Fruit fly (Drosophila melanogaster): ENCODE results near the gene swa.
A peak's percentile ranks its signal among the peaks of the same experiment; 100 is the strongest.

Gene swa

dm6 chrX:6343323-6343722 is 22.2 kb downstream of the swa start:
- TF ChIP-seq h (GFP tag; optimal IDR thresholded peaks at IDR 0.05), result peak; percentile 30
- TF ChIP-seq Hr78 (GFP tag; optimal IDR thresholded peaks at IDR 0.05), result no peak
- TF ChIP-seq HLH106 (tag; optimal IDR thresholded peaks at IDR 0.05), result peak; percentile 33
- no peak for TF ChIP-seq Dfd (GFP tag; optimal IDR thresholded peaks at IDR 0.05)
- peak in 1 of 2 experiments; percentile 58 for TF ChIP-seq foxo (GFP tag; optimal IDR thresholded peaks at IDR 0.05)
- TF ChIP-seq usp (GFP tag; optimal IDR thresholded peaks at IDR 0.05), result no peak
- no peak for TF ChIP-seq Hr83 (GFP tag; optimal IDR thresholded peaks at IDR 0.05; ENCODE audit: poor library complexity, severe bottlenecking)
- TF ChIP-seq dmrt93B (GFP tag; optimal IDR thresholded peaks at IDR 0.05), result no peak
- no peak for TF ChIP-seq Hnf4 (GFP tag; optimal IDR thresholded peaks at IDR 0.05)
- peak; percentile 40 for TF ChIP-seq sage (GFP tag; optimal IDR thresholded peaks at IDR 0.05)
- peak; percentile 22 for TF ChIP-seq OdsH (GFP tag; optimal IDR thresholded peaks at IDR 0.05)

- TF ChIP-seq HLH106 (tag; optimal IDR thresholded peaks at IDR 0.05) (no peak), h (GFP tag; optimal IDR thresholded peaks at IDR 0.05) (no peak), tai (GFP tag; optimal IDR thresholded peaks at IDR 0.05) (no peak), Mio (GFP tag; optimal IDR thresholded peaks at IDR 0.05) (no peak), Sp1 (GFP tag; optimal IDR thresholded peaks at IDR 0.05) (no peak), woc (GFP tag; optimal IDR thresholded peaks at IDR 0.05) (no peak), Hnf4 (GFP tag; optimal IDR thresholded peaks at IDR 0.05) (no peak), rgr (GFP tag; optimal IDR thresholded peaks at IDR 0.05) (no peak), psq (GFP tag; optimal IDR thresholded peaks at IDR 0.05) (peak; percentile 43), sage (GFP tag; optimal IDR thresholded peaks at IDR 0.05) (no peak), Rel (GFP tag; optimal IDR thresholded peaks at IDR 0.05) (no peak), Rel (tag; optimal IDR thresholded peaks at IDR 0.05) (peak; percentile 7), brk (GFP tag; optimal IDR thresholded peaks at IDR 0.05) (no peak)
These were observed 23.8 kb downstream of the swa start for dm6 chrX:6341678-6342077.

- peak in 1 of 2 experiments; percentile 78 for TF ChIP-seq foxo (GFP tag; optimal IDR thresholded peaks at IDR 0.05)
- TF ChIP-seq Hr78 (GFP tag; optimal IDR thresholded peaks at IDR 0.05), result no peak
- no peak for TF ChIP-seq CG32264 (GFP tag; optimal IDR thresholded peaks at IDR 0.05)
- peak; percentile 75 for TF ChIP-seq h (GFP tag; optimal IDR thresholded peaks at IDR 0.05)
- no peak for TF ChIP-seq jim (GFP tag; optimal IDR thresholded peaks at IDR 0.05)
- TF ChIP-seq Hr83 (GFP tag; optimal IDR thresholded peaks at IDR 0.05; ENCODE audit: poor library complexity, severe bottlenecking), result no peak
- TF ChIP-seq dmrt93B (GFP tag; optimal IDR thresholded peaks at IDR 0.05), result peak; percentile 85
- TF ChIP-seq Vsx2 (GFP tag; optimal IDR thresholded peaks at IDR 0.05; ENCODE audit: partially characterized antibody), result no peak
- TF ChIP-seq ey (GFP tag; optimal IDR thresholded peaks at IDR 0.05), result peak; percentile 57
- no peak for TF ChIP-seq dsf (GFP tag; optimal IDR thresholded peaks at IDR 0.05; ENCODE audit: borderline replicate concordance)
- TF ChIP-seq Sp1 (GFP tag; optimal IDR thresholded peaks at IDR 0.05), result peak; percentile 92
- TF ChIP-seq tai (GFP tag; optimal IDR thresholded peaks at IDR 0.05), result no peak
- TF ChIP-seq pan (optimal IDR thresholded peaks at IDR 0.05), result no peak
- peak; percentile 66 for TF ChIP-seq sv (GFP tag; optimal IDR thresholded peaks at IDR 0.05)
- TF ChIP-seq Jra (GFP tag; optimal IDR thresholded peaks at IDR 0.05), result no peak
- no peak for TF ChIP-seq usp (GFP tag; optimal IDR thresholded peaks at IDR 0.05)
- peak; percentile 79 for TF ChIP-seq br (GFP tag; optimal IDR thresholded peaks at IDR 0.05)
- TF ChIP-seq fru (GFP tag; optimal IDR thresholded peaks at IDR 0.05), result peak; percentile 78
- peak; percentile 49 for TF ChIP-seq Hnf4 (GFP tag; optimal IDR thresholded peaks at IDR 0.05)
- TF ChIP-seq Mio (GFP tag; optimal IDR thresholded peaks at IDR 0.05), result no peak
- TF ChIP-seq OdsH (GFP tag; optimal IDR thresholded peaks at IDR 0.05), result peak; percentile 76
- peak; percentile 30 for TF ChIP-seq brk (GFP tag; optimal IDR thresholded peaks at IDR 0.05)
- no peak for TF ChIP-seq Rel (GFP tag; optimal IDR thresholded peaks at IDR 0.05)
- peak; percentile 42 for TF ChIP-seq Rel (tag; optimal IDR thresholded peaks at IDR 0.05)
- TF ChIP-seq rgr (GFP tag; optimal IDR thresholded peaks at IDR 0.05), result peak; percentile 73
- TF ChIP-seq CG9705 (GFP tag; optimal IDR thresholded peaks at IDR 0.05), result peak; percentile 72
- peak; percentile 88 for TF ChIP-seq HLH106 (tag; optimal IDR thresholded peaks at IDR 0.05)
- no peak for TF ChIP-seq Dif (GFP tag; optimal IDR thresholded peaks at IDR 0.05; ENCODE audit: partially characterized antibody)
- no peak for TF ChIP-seq sage (GFP tag; optimal IDR thresholded peaks at IDR 0.05)
- peak; percentile 51 for TF ChIP-seq psq (GFP tag; optimal IDR thresholded peaks at IDR 0.05)
These were observed 24.9 kb downstream of the swa start for dm6 chrX:6340593-6341068.

dm6 chrX:6339970-6340548 is 25.4 kb downstream of the swa start:
- no peak for TF ChIP-seq jim (GFP tag; optimal IDR thresholded peaks at IDR 0.05)
- TF ChIP-seq psq (GFP tag; optimal IDR thresholded peaks at IDR 0.05), result peak; percentile 87
